Worm (Caenorhabditis elegans) whole organism, young adult: Measurements from ENCODE around the gene elb-1.

Experiments
- B0019.2 ChIP-seq: fragments of 200-800 bp; sonication (Bioruptor generic); conservative IDR thresholded peaks from 2 replicates; pipeline ENCODE4 v1.3.6; 2022; ENCODE audit warnings: missing genetic modification reagents, missing genetic modification characterization, missing compliant biosample characterization
- C06A6.2 ChIP-seq: fragments of 200-800 bp; sonication (Bioruptor generic); conservative IDR thresholded peaks from 2 replicates; pipeline ENCODE4 v1.3.6; 2022; ENCODE audit warnings: missing genetic modification characterization, missing compliant biosample characterization
- C17E4.6 ChIP-seq: fragments of 200-800 bp; sonication (Bioruptor generic); IDR thresholded peaks from 2 replicates; pipeline ENCODE4 v1.3.6; 2022; ENCODE audit warnings: missing genetic modification reagents, missing genetic modification characterization, missing compliant biosample characterization
- D2030.7 ChIP-seq: fragments of 200-800 bp; sonication (Bioruptor generic); IDR thresholded peaks from 2 replicates; pipeline ENCODE4 v1.3.6; 2022; ENCODE audit warnings: missing genetic modification reagents, missing genetic modification characterization, missing compliant biosample characterization
- F39B2.1 ChIP-seq: fragments of 200-800 bp; sonication (Bioruptor generic); IDR thresholded peaks from 2 replicates; pipeline ENCODE4 v1.3.6; 2022; ENCODE audit warnings: missing genetic modification reagents, missing genetic modification characterization, missing compliant biosample characterization
- F49E8.2 ChIP-seq: sonication (generic microtip); optimal IDR thresholded peaks from 3 replicates; lab custom pipeline; 2017; ENCODE audit warnings: missing genetic modification characterization, mild to moderate bottlenecking, missing compliant biosample characterization, antibody characterized with exemption, moderate library complexity; ENCODE audit not compliant: insufficient read depth
- F55B11.4 ChIP-seq: sonication (generic microtip); optimal IDR thresholded peaks from 2 replicates; lab custom pipeline; 2016; ENCODE audit warnings: missing compliant biosample characterization, missing genetic modification characterization, borderline replicate concordance; ENCODE audit not compliant: insufficient read depth
- F57C9.4 ChIP-seq: sonication (generic microtip); optimal IDR thresholded peaks from 2 replicates; lab custom pipeline; 2017; ENCODE audit warnings: mild to moderate bottlenecking, missing genetic modification characterization, missing compliant biosample characterization
- K12H6.12 ChIP-seq: fragments of 200-800 bp; sonication (Bioruptor generic); optimal IDR thresholded peaks from 2 replicates; lab custom pipeline; 2018; ENCODE audit warnings: mild to moderate bottlenecking, missing genetic modification characterization, missing compliant biosample characterization
- Y79H2A.3 ChIP-seq: fragments of 200-800 bp; sonication (Bioruptor generic); conservative IDR thresholded peaks from 2 replicates; pipeline ENCODE4 v1.3.6; 2022; ENCODE audit warnings: missing genetic modification reagents, missing genetic modification characterization, missing compliant biosample characterization
- ama-1 ChIP-seq, 3 experiments: fragments of 150-350 bp in 1 of 3; sonication (generic microtip) in 2 of 3; optimal IDR thresholded peaks; 2 replicates each; lab custom pipeline; 2014 to 2018; ENCODE audit warnings: missing biosample characterization in 2 of 3, missing genetic modification characterization in 2 of 3, missing genetic modification reagents in 2 of 3
- aptf-3 ChIP-seq: fragments of 200-800 bp; sonication (Bioruptor generic); IDR thresholded peaks from 2 replicates; pipeline ENCODE4 v1.3.6; 2022; ENCODE audit warnings: missing genetic modification characterization, missing compliant biosample characterization
- attf-5 ChIP-seq: fragments of 200-800 bp; sonication (Bioruptor generic); optimal IDR thresholded peaks from 2 replicates; lab custom pipeline; 2018; ENCODE audit warnings: mild to moderate bottlenecking, missing genetic modification characterization, missing compliant biosample characterization
- cebp-2 ChIP-seq: fragments of 200-800 bp; sonication (Bioruptor generic); IDR thresholded peaks from 2 replicates; pipeline ENCODE4 v1.3.6; 2022; ENCODE audit warnings: missing genetic modification characterization, missing compliant biosample characterization
- ceh-27 ChIP-seq: fragments of 200-800 bp; sonication (Bioruptor generic); optimal IDR thresholded peaks from 2 replicates; lab custom pipeline; 2018; ENCODE audit warnings: mild to moderate bottlenecking, missing genetic modification characterization, moderate library complexity, missing compliant biosample characterization
- chd-7 ChIP-seq: sonication (generic microtip); optimal IDR thresholded peaks from 2 replicates; lab custom pipeline; 2016; ENCODE audit warnings: mild to moderate bottlenecking, missing genetic modification characterization, moderate library complexity, missing compliant biosample characterization
- dpl-1 ChIP-seq: fragments of 150-350 bp; optimal IDR thresholded peaks from 2 replicates; lab custom pipeline; 2014; ENCODE audit warnings: missing biosample characterization, missing genetic modification reagents, missing genetic modification characterization
- egrh-3 ChIP-seq: fragments of 200-800 bp; sonication (Bioruptor generic); IDR thresholded peaks from 2 replicates; pipeline ENCODE4 v1.3.6; 2022; ENCODE audit warnings: missing genetic modification reagents, missing genetic modification characterization, missing compliant biosample characterization
- ekl-4 ChIP-seq: fragments of 200-800 bp; sonication (Bioruptor generic); IDR thresholded peaks from 2 replicates; pipeline ENCODE4 v1.3.6; 2022; ENCODE audit warnings: missing genetic modification reagents, missing genetic modification characterization, missing compliant biosample characterization
- ets-4 ChIP-seq: fragments of 200-800 bp; sonication (Bioruptor generic); optimal IDR thresholded peaks from 2 replicates; lab custom pipeline; 2018; ENCODE audit warnings: mild to moderate bottlenecking, missing genetic modification characterization, missing compliant biosample characterization
- hmg-1.2 ChIP-seq: fragments of 200-800 bp; sonication (Bioruptor generic); IDR thresholded peaks from 2 replicates; pipeline ENCODE4 v1.3.6; 2022; ENCODE audit warnings: missing genetic modification reagents, missing genetic modification characterization, missing compliant biosample characterization
- hmg-20 ChIP-seq: fragments of 200-800 bp; sonication (Bioruptor generic); IDR thresholded peaks from 2 replicates; pipeline ENCODE4 v1.3.6; 2022; ENCODE audit warnings: missing genetic modification reagents, missing genetic modification characterization, missing compliant biosample characterization
- hrde-1 ChIP-seq: sonication (generic microtip); optimal IDR thresholded peaks from 2 replicates; lab custom pipeline; 2016; ENCODE audit warnings: missing genetic modification characterization, mild to moderate bottlenecking, missing compliant biosample characterization, moderate library complexity, missing genotype, missing genetic modification reagents, borderline replicate concordance
- lir-1 ChIP-seq: fragments of 200-800 bp; sonication (Bioruptor generic); conservative IDR thresholded peaks from 2 replicates; pipeline ENCODE4 v1.3.6; 2022; ENCODE audit warnings: missing genetic modification reagents, missing genetic modification characterization, missing compliant biosample characterization
- lsl-1 ChIP-seq: fragments of 200-800 bp; sonication (Bioruptor generic); optimal IDR thresholded peaks from 2 replicates; lab custom pipeline; 2018; ENCODE audit warnings: mild to moderate bottlenecking, missing genetic modification characterization, moderate library complexity, missing compliant biosample characterization
- madf-8 ChIP-seq: fragments of 200-800 bp; sonication (Bioruptor generic); conservative IDR thresholded peaks from 2 replicates; pipeline ENCODE4 v1.3.6; 2022; ENCODE audit warnings: missing genetic modification reagents, missing genetic modification characterization, missing compliant biosample characterization
- mcd-1 ChIP-seq: fragments of 200-800 bp; sonication (Bioruptor generic); IDR thresholded peaks from 2 replicates; pipeline ENCODE4 v1.3.6; 2022; ENCODE audit warnings: missing genetic modification reagents, missing genetic modification characterization, missing compliant biosample characterization
- nhr-80 ChIP-seq: sonication (generic microtip); optimal IDR thresholded peaks from 2 replicates; lab custom pipeline; 2016; ENCODE audit warnings: missing genetic modification characterization, missing compliant biosample characterization
- nhr-90 ChIP-seq: sonication (generic microtip); optimal IDR thresholded peaks from 2 replicates; lab custom pipeline; 2016; ENCODE audit warnings: missing genotype, mild to moderate bottlenecking, missing genetic modification characterization, missing compliant biosample characterization
- pha-4 ChIP-seq: fragments of 150-350 bp; sonication (generic microtip); optimal IDR thresholded peaks from 2 replicates; lab custom pipeline; 2014; ENCODE audit warnings: missing biosample characterization, missing genetic modification reagents, missing genetic modification characterization
- repo-1 ChIP-seq: sonication (generic microtip); optimal IDR thresholded peaks from 2 replicates; lab custom pipeline; 2017; ENCODE audit warnings: mild to moderate bottlenecking, missing genetic modification characterization, missing compliant biosample characterization
- rpc-1 ChIP-seq, 2 experiments: fragments of 150-350 bp in 1 of 2; sonication (generic microtip) in 1 of 2; optimal IDR thresholded peaks; 2 replicates each; lab custom pipeline; 2014 to 2018; ENCODE audit warnings: missing biosample characterization in 1 of 2, missing genetic modification characterization in 1 of 2, missing genetic modification reagents in 1 of 2, missing genotype in 1 of 2
- sdz-38 ChIP-seq: sonication (generic microtip); optimal IDR thresholded peaks from 2 replicates; lab custom pipeline; 2016; ENCODE audit warnings: missing genotype, missing genetic modification characterization, missing compliant biosample characterization
- sea-2 ChIP-seq: fragments of 200-800 bp; sonication (Bioruptor generic); IDR thresholded peaks from 2 replicates; pipeline ENCODE4 v1.3.6; 2022; ENCODE audit warnings: missing genetic modification characterization, missing compliant biosample characterization
- somi-1 ChIP-seq: fragments of 200-800 bp; sonication (Bioruptor generic); optimal IDR thresholded peaks from 2 replicates; lab custom pipeline; 2018; ENCODE audit warnings: mild to moderate bottlenecking, missing genetic modification characterization, missing compliant biosample characterization
- tbp1 ChIP-seq: fragments of 200-800 bp; sonication (Bioruptor generic); optimal IDR thresholded peaks from 2 replicates; lab custom pipeline; 2018; ENCODE audit warnings: mild to moderate bottlenecking, missing genetic modification characterization, missing compliant biosample characterization
- tbx-9 ChIP-seq: sonication (generic microtip); optimal IDR thresholded peaks from 2 replicates; lab custom pipeline; 2016; ENCODE audit warnings: borderline replicate concordance, missing genetic modification characterization, inconsistent platforms, missing compliant biosample characterization
- tlf-1 ChIP-seq: fragments of 200-800 bp; sonication (Bioruptor generic); optimal IDR thresholded peaks from 2 replicates; lab custom pipeline; 2018; ENCODE audit warnings: mild to moderate bottlenecking, missing genetic modification characterization, missing compliant biosample characterization
- ztf-18 ChIP-seq: sonication (generic microtip); optimal IDR thresholded peaks from 2 replicates; lab custom pipeline; 2016; ENCODE audit warnings: missing genotype, mild to moderate bottlenecking, missing genetic modification characterization, missing compliant biosample characterization
- ztf-28 ChIP-seq: fragments of 200-800 bp; sonication (Bioruptor generic); IDR thresholded peaks from 2 replicates; pipeline ENCODE4 v1.3.6; 2022; ENCODE audit warnings: missing genetic modification reagents, missing genetic modification characterization, missing compliant biosample characterization
- ztf-3 ChIP-seq: fragments of 200-800 bp; sonication (Bioruptor generic); optimal IDR thresholded peaks from 2 replicates; lab custom pipeline; 2018; ENCODE audit warnings: mild to moderate bottlenecking, missing genetic modification characterization, missing compliant biosample characterization

elb-1 gene

ce11 chrIII:11730312-11730711 lies 11.1 kb upstream of the elb-1 start, which contains the start of gene Y41C4A.18:
Gene Y41C4A.18, plus strand, starts transcription at chrIII:11730612.
- no peak for TF ChIP-seq attf-5
- TF ChIP-seq dpl-1 (GFP tag; lab: Kevin White, UChicago), result no peak
- no peak for TF ChIP-seq tbp1 (GFP tag; lab: Kevin White, UChicago)
- TF ChIP-seq Y79H2A.3 (GFP tag; lab: Robert Waterston, UW), result no peak
- TF ChIP-seq D2030.7, result no peak
- TF ChIP-seq ceh-27, result no peak
- TF ChIP-seq tlf-1 (GFP tag; lab: Kevin White, UChicago), result no peak
- TF ChIP-seq B0019.2 (GFP tag; lab: Robert Waterston, UW), result no peak
- TF ChIP-seq lir-1, result no peak
- TF ChIP-seq ztf-28, result no peak
- TF ChIP-seq hrde-1 (tag; lab: Kevin White, UChicago), result no peak
- TF ChIP-seq hmg-20, result no peak
- TF ChIP-seq sdz-38 (tag; lab: Kevin White, UChicago), result no peak
- no peak for TF ChIP-seq madf-8 (GFP tag; lab: Robert Waterston, UW)
- TF ChIP-seq nhr-90 (tag; lab: Kevin White, UChicago), result no peak

- no peak for TF ChIP-seq ets-4 (GFP tag; lab: Kevin White, UChicago)
- no peak for TF ChIP-seq ekl-4
- no peak for TF ChIP-seq F39B2.1
- no peak for TF ChIP-seq ztf-3 (GFP tag; lab: Kevin White, UChicago)
- TF ChIP-seq hmg-1.2 (GFP tag; lab: Robert Waterston, UW), result peak; percentile 72
- no peak for TF ChIP-seq F49E8.2 (tag; lab: Kevin White, UChicago)
- no peak for TF ChIP-seq K12H6.12 (tag; lab: Kevin White, UChicago)
- TF ChIP-seq ama-1 (optimal IDR thresholded peaks at IDR 0.05; lab: Kevin White, UChicago), result no peak
- no peak for TF ChIP-seq ama-1 (GFP tag; optimal IDR thresholded peaks at IDR 0.05; lab: Kevin White, UChicago)
- TF ChIP-seq pha-4 (tag; lab: Kevin White, UChicago), result no peak
- peak; percentile 4 for TF ChIP-seq nhr-80 (tag; lab: Kevin White, UChicago)
- TF ChIP-seq mcd-1 (GFP tag; lab: Robert Waterston, UW), result 0 out of 2 replicates have a peak, but pooled peaks have one; percentile 7
- no peak for TF ChIP-seq chd-7 (tag; lab: Kevin White, UChicago)
Observed at ce11 chrIII:11727010-11727409, 7.8 kb upstream of the elb-1 start.

DNA sequence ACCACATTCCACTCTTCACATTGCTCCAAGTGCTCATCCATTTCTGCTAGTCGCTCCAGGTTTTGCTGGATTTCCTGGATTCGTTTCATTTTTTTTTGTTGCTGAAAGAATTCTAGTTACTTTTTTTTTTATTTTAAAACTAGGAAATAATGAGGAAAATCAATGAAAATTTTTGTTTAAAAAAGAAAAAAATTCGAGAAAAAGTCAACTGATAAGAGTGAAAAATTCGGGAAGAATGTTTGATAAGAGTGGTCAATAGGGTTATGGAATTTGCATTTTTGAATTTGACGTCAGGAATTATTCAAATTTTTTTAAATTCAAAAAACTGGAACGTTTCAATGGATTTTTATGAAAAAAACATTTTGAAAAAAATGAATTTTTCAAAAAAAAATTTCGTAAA lies 7.3 kb upstream of the elb-1 start, which contains the start of gene Y41C4A.12:
Gene Y41C4A.12 (minus strand): TSS at position 101 of the 400 bp plus-strand sequence.
- TF ChIP-seq tbx-9 (tag; lab: Kevin White, UChicago) (no peak), C17E4.6 (GFP tag; lab: Robert Waterston, UW) (no peak), C06A6.2 (GFP tag; lab: Robert Waterston, UW) (no peak), lsl-1 (no peak), sea-2 (GFP tag; lab: Robert Waterston, UW) (no peak), repo-1 (tag; lab: Kevin White, UChicago) (no peak), lir-1 (no peak), egrh-3 (GFP tag; lab: Robert Waterston, UW) (no peak), F57C9.4 (no peak), ztf-18 (tag; lab: Kevin White, UChicago) (no peak), cebp-2 (GFP tag; lab: Robert Waterston, UW) (no peak), F55B11.4 (tag; lab: Kevin White, UChicago) (no peak), somi-1 (GFP tag; lab: Kevin White, UChicago) (no peak), rpc-1 (optimal IDR thresholded peaks at IDR 0.05; lab: Kevin White, UChicago) (no peak), rpc-1 (tag; optimal IDR thresholded peaks at IDR 0.05; lab: Kevin White, UChicago) (no peak), aptf-3 (no peak)
